Worm (Caenorhabditis elegans): ENCODE results near the gene Y54G2A.13.

DNA sequence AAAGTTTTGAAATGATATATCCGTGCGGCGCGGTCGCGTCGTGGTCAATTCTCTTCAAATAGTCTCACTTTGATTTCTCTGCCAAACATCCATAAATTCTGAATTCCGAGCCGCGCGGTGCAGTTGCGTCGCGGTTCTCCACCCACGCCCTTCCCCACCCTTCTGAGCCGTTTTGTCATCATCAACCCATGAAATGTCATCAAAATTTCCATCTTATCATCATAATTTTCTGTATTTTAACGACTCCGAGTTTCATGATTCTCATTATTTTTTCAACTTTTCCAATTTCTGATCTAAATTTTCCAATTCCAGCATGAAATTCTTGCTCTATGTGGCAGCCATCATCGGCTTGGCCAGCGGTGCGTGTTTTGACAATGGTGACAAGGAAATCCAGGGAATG, 22.6 kb upstream of the Y54G2A.13 start, which contains the start of gene clec-84:
- TF ChIP-seq W03F9.2 (tag; optimal IDR thresholded peaks at IDR 0.05) (no peak), him-1 (tag; optimal IDR thresholded peaks at IDR 0.05) (no peak)

Data from whole organism, L4/young adult.